Worm (Caenorhabditis elegans) whole organism, L2 larva: ENCODE data around the gene C16D9.6.

ENCODE experiments used
- C34F6.9 ChIP-seq: fragments of 150-350 bp; optimal IDR thresholded peaks from 2 replicates; lab custom pipeline; 2014; ENCODE audit warnings: missing biosample characterization, missing genetic modification characterization
- F13H6.1 ChIP-seq: sonication (generic microtip); optimal IDR thresholded peaks from 2 replicates; lab custom pipeline; 2016; ENCODE audit warnings: missing genetic modification characterization, missing compliant biosample characterization
- ama-1 ChIP-seq: fragments of 150-350 bp; optimal IDR thresholded peaks from 2 replicates; lab custom pipeline; 2018; ENCODE audit warnings: inconsistent platforms
- blmp-1 ChIP-seq: sonication (generic microtip); optimal IDR thresholded peaks from 2 replicates; lab custom pipeline; 2017; ENCODE audit warnings: missing genetic modification characterization, mild to moderate bottlenecking, missing compliant biosample characterization, antibody characterized with exemption, moderate library complexity; ENCODE audit not compliant: insufficient read depth
- ceh-16 ChIP-seq: fragments of 150-350 bp; optimal IDR thresholded peaks from 2 replicates; lab custom pipeline; 2014; ENCODE audit warnings: missing biosample characterization, missing genetic modification characterization
- ceh-82 ChIP-seq: fragments of 150-350 bp; optimal IDR thresholded peaks from 2 replicates; lab custom pipeline; 2014; ENCODE audit warnings: missing biosample characterization, missing genetic modification characterization
- crh-2 ChIP-seq: sonication (generic microtip); optimal IDR thresholded peaks from 2 replicates; lab custom pipeline; 2017; ENCODE audit warnings: missing biosample characterization, missing genetic modification characterization
- dmd-4 ChIP-seq: sonication (generic microtip); optimal IDR thresholded peaks from 2 replicates; lab custom pipeline; 2017; ENCODE audit warnings: missing biosample characterization, missing genetic modification characterization
- elt-3 ChIP-seq: sonication (generic microtip); optimal IDR thresholded peaks from 2 replicates; lab custom pipeline; 2017; ENCODE audit warnings: missing biosample characterization, missing genetic modification characterization
- fos-1 ChIP-seq: fragments of 150-350 bp; optimal IDR thresholded peaks from 2 replicates; lab custom pipeline; 2014; ENCODE audit warnings: missing biosample characterization, missing genetic modification characterization
- gmeb-1 ChIP-seq: fragments of 150-350 bp; optimal IDR thresholded peaks from 2 replicates; lab custom pipeline; 2014; ENCODE audit warnings: missing biosample characterization, missing genetic modification characterization
- lin-11 ChIP-seq: fragments of 150-350 bp; sonication (generic microtip); optimal IDR thresholded peaks from 2 replicates; lab custom pipeline; 2014; ENCODE audit warnings: missing biosample characterization, missing genetic modification characterization, inconsistent platforms, mixed read lengths
- lsy-2 ChIP-seq, 2 experiments: fragments of 150-350 bp in 1 of 2; sonication (generic microtip) in 1 of 2; optimal IDR thresholded peaks; 2 replicates each; lab custom pipeline; 2014 to 2017; ENCODE audit warnings: missing biosample characterization in 2 of 2, missing genetic modification characterization in 2 of 2
- mab-5 ChIP-seq: fragments of 150-350 bp; optimal IDR thresholded peaks from 2 replicates; lab custom pipeline; 2014; ENCODE audit warnings: missing biosample characterization, missing genetic modification characterization
- mbf-1 ChIP-seq: sonication (generic microtip); optimal IDR thresholded peaks from 2 replicates; lab custom pipeline; 2017; ENCODE audit warnings: missing biosample characterization, missing genetic modification characterization
- nhr-10 ChIP-seq: sonication (generic microtip); optimal IDR thresholded peaks from 2 replicates; lab custom pipeline; 2017; ENCODE audit warnings: missing biosample characterization, missing genetic modification characterization
- nhr-11 ChIP-seq: fragments of 150-350 bp; optimal IDR thresholded peaks from 2 replicates; lab custom pipeline; 2014; ENCODE audit warnings: missing biosample characterization, missing genetic modification characterization
- nhr-12 ChIP-seq: fragments of 150-350 bp; optimal IDR thresholded peaks from 2 replicates; lab custom pipeline; 2014; ENCODE audit warnings: missing biosample characterization, missing genetic modification characterization
- nhr-129 ChIP-seq: fragments of 150-350 bp; optimal IDR thresholded peaks from 2 replicates; lab custom pipeline; 2014; ENCODE audit warnings: missing biosample characterization, missing genetic modification characterization
- nhr-21 ChIP-seq: fragments of 150-350 bp; optimal IDR thresholded peaks from 2 replicates; lab custom pipeline; 2014; ENCODE audit warnings: missing biosample characterization, missing genetic modification characterization
- nhr-23 ChIP-seq: fragments of 150-350 bp; optimal IDR thresholded peaks from 2 replicates; lab custom pipeline; 2014; ENCODE audit warnings: missing biosample characterization, missing genetic modification reagents, missing genetic modification characterization
- nhr-237 ChIP-seq: fragments of 150-350 bp; optimal IDR thresholded peaks from 2 replicates; lab custom pipeline; 2014; ENCODE audit warnings: missing biosample characterization, missing genetic modification characterization
- nhr-6 ChIP-seq: fragments of 150-350 bp; optimal IDR thresholded peaks from 2 replicates; lab custom pipeline; 2014; ENCODE audit warnings: missing biosample characterization, missing genetic modification characterization
- nhr-77 ChIP-seq: fragments of 150-350 bp; optimal IDR thresholded peaks from 2 replicates; lab custom pipeline; 2014; ENCODE audit warnings: missing biosample characterization, missing genetic modification characterization
- peb-1 ChIP-seq: fragments of 150-350 bp; optimal IDR thresholded peaks from 2 replicates; lab custom pipeline; 2014; ENCODE audit warnings: missing biosample characterization, missing genetic modification characterization
- skn-1 ChIP-seq: sonication (generic microtip); optimal IDR thresholded peaks from 2 replicates; lab custom pipeline; 2017; ENCODE audit warnings: missing biosample characterization, missing genetic modification characterization
- sma-9 ChIP-seq, 2 experiments: fragments of 150-350 bp in 1 of 2; sonication (generic microtip) in 1 of 2; optimal IDR thresholded peaks; 2 replicates each; lab custom pipeline; 2014 to 2016; ENCODE audit warnings: missing genetic modification characterization in 2 of 2, mild to moderate bottlenecking in 1 of 2, missing biosample characterization in 1 of 2, missing compliant biosample characterization in 1 of 2, missing genetic modification reagents in 1 of 2, moderate library complexity in 1 of 2
- unc-55 ChIP-seq: fragments of 150-350 bp; sonication (generic microtip); optimal IDR thresholded peaks from 3 replicates; lab custom pipeline; 2014; ENCODE audit warnings: missing biosample characterization, missing genetic modification reagents, missing genetic modification characterization
- zag-1 ChIP-seq: fragments of 150-350 bp; optimal IDR thresholded peaks from 2 replicates; lab custom pipeline; 2014; ENCODE audit warnings: missing biosample characterization, missing genetic modification characterization
- ztf-11 ChIP-seq: sonication (generic microtip); optimal IDR thresholded peaks from 2 replicates; lab custom pipeline; 2017; ENCODE audit warnings: missing biosample characterization, missing genetic modification characterization

The C16D9.6 gene

ce11 chrV:8217661-8218265, 32.3 kb downstream of the C16D9.6 start, which contains the start of gene K07C11.8:
K07C11.8 (minus strand) TSS chrV:8217884.
- peak; percentile 39 for TF ChIP-seq unc-55
- TF ChIP-seq nhr-6 = no peak
- TF ChIP-seq fos-1 (tag; lab: Kevin White, UChicago) = peak; percentile 11
- TF ChIP-seq skn-1 (tag; lab: Kevin White, UChicago) = no peak

- TF ChIP-seq dmd-4 (no peak), sma-9 (GFP tag; optimal IDR thresholded peaks at IDR 0.05; lab: Kevin White, UChicago) (peak; percentile 23), sma-9 (tag; optimal IDR thresholded peaks at IDR 0.05; lab: Kevin White, UChicago) (no peak), F13H6.1 (tag; lab: Kevin White, UChicago) (peak; percentile 13), fos-1 (tag; lab: Kevin White, UChicago) (peak; percentile 71), gmeb-1 (tag; lab: Kevin White, UChicago) (peak; percentile 23), crh-2 (tag; lab: Kevin White, UChicago) (peak; percentile 12)
- TF ChIP-seq, all 48 proteins: peak for 5
Measured at ce11 chrV:8217118-8217517, 33.0 kb downstream of the C16D9.6 start.

ce11 chrV:8215158-8215557, 35.0 kb downstream of the C16D9.6 start:
- TF ChIP-seq unc-55 (peak; percentile 68), blmp-1 (tag; lab: Kevin White, UChicago) (no peak), skn-1 (tag; lab: Kevin White, UChicago) (no peak), C34F6.9 (tag; lab: Kevin White, UChicago) (peak; percentile 20), nhr-21 (tag; lab: Kevin White, UChicago) (no peak), nhr-237 (tag; lab: Kevin White, UChicago) (no peak), ama-1 (peak; percentile 5)

- TF ChIP-seq nhr-12 (no peak), mab-5 (no peak), mbf-1 (tag; lab: Kevin White, UChicago) (no peak), elt-3 (tag; lab: Kevin White, UChicago) (no peak), C34F6.9 (tag; lab: Kevin White, UChicago) (no peak), nhr-23 (tag; lab: Kevin White, UChicago) (no peak), skn-1 (tag; lab: Kevin White, UChicago) (no peak), nhr-10 (tag; lab: Kevin White, UChicago) (no peak), sma-9 (GFP tag; optimal IDR thresholded peaks at IDR 0.05; lab: Kevin White, UChicago) (no peak), sma-9 (tag; optimal IDR thresholded peaks at IDR 0.05; lab: Kevin White, UChicago) (no peak), gmeb-1 (tag; lab: Kevin White, UChicago) (no peak), fos-1 (tag; lab: Kevin White, UChicago) (no peak), nhr-77 (tag; lab: Kevin White, UChicago) (no peak), lsy-2 (tag; optimal IDR thresholded peaks at IDR 0.05; lab: Kevin White, UChicago) (no peak), nhr-129 (tag; lab: Kevin White, UChicago) (no peak), zag-1 (tag; lab: Kevin White, UChicago) (no peak), ama-1 (no peak)
Measured at ce11 chrV:8213868-8214267, 36.2 kb downstream of the C16D9.6 start, which contains the start of gene K07C11.7. K07C11.7 (minus strand) TSS chrV:8213968.

ce11 chrV:8212816-8213215, 37.3 kb downstream of the C16D9.6 start:
- no peak for TF ChIP-seq unc-55
- peak; percentile 8 for TF ChIP-seq gmeb-1 (tag; lab: Kevin White, UChicago)
- TF ChIP-seq fos-1 (tag; lab: Kevin White, UChicago) = peak; percentile 68
- no peak for TF ChIP-seq lsy-2 (tag; optimal IDR thresholded peaks at IDR 0.05; lab: Kevin White, UChicago)
- TF ChIP-seq sma-9 (GFP tag; optimal IDR thresholded peaks at IDR 0.05; lab: Kevin White, UChicago) = peak; percentile 25
- TF ChIP-seq sma-9 (tag; optimal IDR thresholded peaks at IDR 0.05; lab: Kevin White, UChicago) = no peak
- TF ChIP-seq, all 48 proteins: peak for 3

ce11 chrV:8211993-8212392, 38.1 kb downstream of the C16D9.6 start:
- peak; percentile 21 for TF ChIP-seq C34F6.9 (tag; lab: Kevin White, UChicago)
- peak; percentile 7 for TF ChIP-seq crh-2 (tag; lab: Kevin White, UChicago)
- peak; percentile 1 for TF ChIP-seq nhr-21 (tag; lab: Kevin White, UChicago)
- peak; percentile 44 for TF ChIP-seq sma-9 (GFP tag; optimal IDR thresholded peaks at IDR 0.05; lab: Kevin White, UChicago)
- TF ChIP-seq sma-9 (tag; optimal IDR thresholded peaks at IDR 0.05; lab: Kevin White, UChicago) = no peak
- TF ChIP-seq lin-11 (tag; lab: Kevin White, UChicago) = no peak
- TF ChIP-seq lsy-2 (tag; optimal IDR thresholded peaks at IDR 0.05; lab: Kevin White, UChicago) = peak in 1 of 2 experiments; percentile 28

ce11 chrV:8210527-8210926, 39.6 kb downstream of the C16D9.6 start:
- no peak for TF ChIP-seq ceh-16
- TF ChIP-seq nhr-11 (tag; lab: Kevin White, UChicago) = no peak
- TF ChIP-seq dmd-4 = no peak
- no peak for TF ChIP-seq nhr-10 (tag; lab: Kevin White, UChicago)
- TF ChIP-seq peb-1 = no peak
- TF ChIP-seq ceh-82 (tag; lab: Kevin White, UChicago) = no peak
- TF ChIP-seq elt-3 (tag; lab: Kevin White, UChicago) = no peak
- peak; percentile 17 for TF ChIP-seq mab-5
- no peak for TF ChIP-seq ztf-11
